Worm (Caenorhabditis elegans): ENCODE measurements around the gene try-10.
A peak's percentile ranks its signal among the peaks of the same experiment; 100 is the strongest.

The try-10 gene

DNA sequence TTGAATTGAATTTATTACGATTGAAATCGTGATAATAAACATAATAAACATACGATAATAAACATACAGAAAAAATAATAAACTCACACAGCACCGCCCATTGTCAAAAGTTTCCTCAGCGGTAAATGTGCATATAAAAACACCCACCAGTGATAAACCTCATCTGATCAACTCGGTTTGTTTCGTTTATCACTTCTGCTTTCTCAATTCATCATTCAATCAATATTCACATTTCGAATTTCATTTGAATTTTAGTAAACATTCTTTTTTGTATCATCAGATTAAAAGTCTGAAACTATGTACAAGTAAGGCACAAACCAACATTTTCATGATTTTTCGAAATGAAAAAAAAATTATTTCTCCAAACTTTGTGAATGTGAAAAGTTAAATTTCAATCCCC is at the start of gene try-10:
TSS of gene try-10 (minus strand) at position 101 of the 400 bp plus-strand sequence.
- TF ChIP-seq nhr-23 (tag; optimal IDR thresholded peaks at IDR 0.05) (no peak), egl-5 (tag; optimal IDR thresholded peaks at IDR 0.05) (no peak), mml-1 (tag; optimal IDR thresholded peaks at IDR 0.05) (no peak), lsy-12 (tag; optimal IDR thresholded peaks at IDR 0.05) (no peak), fkh-10 (GFP tag; optimal IDR thresholded peaks at IDR 0.05) (no peak), ztf-4 (tag; optimal IDR thresholded peaks at IDR 0.05) (no peak), nhr-67 (tag; optimal IDR thresholded peaks at IDR 0.05) (no peak), zag-1 (tag; optimal IDR thresholded peaks at IDR 0.05) (no peak), nhr-77 (tag; optimal IDR thresholded peaks at IDR 0.05) (no peak), unc-39 (tag; optimal IDR thresholded peaks at IDR 0.05) (no peak), ceh-9 (tag; optimal IDR thresholded peaks at IDR 0.05) (no peak), skn-1 (tag; optimal IDR thresholded peaks at IDR 0.05) (no peak), ceh-82 (tag; optimal IDR thresholded peaks at IDR 0.05) (no peak), jun-1 (tag; optimal IDR thresholded peaks at IDR 0.05) (no peak), sea-2 (GFP tag; optimal IDR thresholded peaks at IDR 0.05) (no peak), egl-27 (tag; optimal IDR thresholded peaks at IDR 0.05) (no peak), eor-1 (tag; optimal IDR thresholded peaks at IDR 0.05) (no peak)

DNA sequence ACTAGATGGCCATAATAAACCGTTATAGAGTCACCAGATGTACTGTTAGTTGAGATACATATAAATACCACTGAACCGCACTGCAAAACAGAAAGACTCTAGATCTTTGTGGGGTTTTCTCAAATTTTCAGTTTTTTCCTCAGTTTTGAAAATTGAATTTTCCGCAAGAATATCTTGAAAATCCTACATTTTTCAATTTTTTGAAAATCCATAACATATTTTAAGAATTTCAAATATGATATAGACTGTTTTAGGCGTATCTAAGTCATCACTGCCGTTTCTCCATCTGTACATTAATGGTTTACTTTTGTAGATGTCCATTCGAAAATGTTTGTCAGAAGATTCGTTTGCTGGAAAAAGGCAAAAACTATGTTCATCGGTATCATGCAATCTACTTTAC is 48.8 kb upstream of the try-10 start, which contains the start of gene F42E8.1:
TSS of gene F42E8.1 (plus strand) at position 301 of the 400 bp plus-strand sequence.
- TF ChIP-seq daf-12 (tag; optimal IDR thresholded peaks at IDR 0.05), result no peak
- TF ChIP-seq ama-1 (optimal IDR thresholded peaks at IDR 0.05), result no peak
- no peak for TF ChIP-seq egl-27 (tag; optimal IDR thresholded peaks at IDR 0.05)
- no peak for TF ChIP-seq nhr-237 (tag; optimal IDR thresholded peaks at IDR 0.05)
- no peak for TF ChIP-seq lin-15B (tag; optimal IDR thresholded peaks at IDR 0.05)
- no peak for TF ChIP-seq fkh-10 (GFP tag; optimal IDR thresholded peaks at IDR 0.05)
- no peak for TF ChIP-seq snpc-4 (tag; optimal IDR thresholded peaks at IDR 0.05)
- no peak for TF ChIP-seq hmg-11 (tag; optimal IDR thresholded peaks at IDR 0.05)
- TF ChIP-seq lsy-12 (tag; optimal IDR thresholded peaks at IDR 0.05), result no peak
- TF ChIP-seq nhr-25 (tag; optimal IDR thresholded peaks at IDR 0.05), result no peak
- TF ChIP-seq ceh-9 (tag; optimal IDR thresholded peaks at IDR 0.05), result no peak
- no peak for TF ChIP-seq egl-5 (tag; optimal IDR thresholded peaks at IDR 0.05)
- TF ChIP-seq zag-1 (tag; optimal IDR thresholded peaks at IDR 0.05), result no peak
- TF ChIP-seq ceh-82 (tag; optimal IDR thresholded peaks at IDR 0.05), result no peak
- TF ChIP-seq mml-1 (tag; optimal IDR thresholded peaks at IDR 0.05), result no peak
- TF ChIP-seq ceh-16 (tag; optimal IDR thresholded peaks at IDR 0.05), result no peak

DNA sequence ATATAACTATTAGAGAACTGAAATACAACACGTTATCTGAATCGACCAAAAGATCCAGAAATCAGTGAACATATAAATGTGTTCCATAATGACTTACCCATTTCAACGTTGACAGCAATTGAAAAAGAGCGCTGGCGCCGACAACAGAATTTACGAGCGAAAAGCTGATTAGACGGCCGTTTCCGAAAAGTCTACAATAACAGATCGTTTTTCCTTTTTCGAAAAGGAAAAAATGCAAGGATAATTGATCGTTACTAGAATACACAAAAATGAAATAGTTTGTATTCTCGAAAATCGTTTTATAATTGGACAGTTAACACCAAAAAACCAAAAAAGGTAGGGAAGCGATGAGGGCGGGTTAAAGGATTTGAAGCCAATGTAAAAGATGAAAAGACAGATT is 40.6 kb upstream of the try-10 start, which contains the start of gene srr-1:
TSS of gene srr-1 (minus strand) at position 101 of the 400 bp plus-strand sequence.
- TF ChIP-seq jun-1 (tag; optimal IDR thresholded peaks at IDR 0.05) (no peak), egl-5 (tag; optimal IDR thresholded peaks at IDR 0.05) (no peak), sea-2 (GFP tag; optimal IDR thresholded peaks at IDR 0.05) (no peak), elt-3 (tag; optimal IDR thresholded peaks at IDR 0.05) (no peak), lsy-12 (tag; optimal IDR thresholded peaks at IDR 0.05) (no peak), ZK546.5 (tag; optimal IDR thresholded peaks at IDR 0.05) (no peak), snpc-4 (tag; optimal IDR thresholded peaks at IDR 0.05) (no peak), pqm-1 (tag; optimal IDR thresholded peaks at IDR 0.05) (no peak), nhr-23 (tag; optimal IDR thresholded peaks at IDR 0.05) (no peak), fos-1 (tag; optimal IDR thresholded peaks at IDR 0.05) (no peak), ztf-4 (tag; optimal IDR thresholded peaks at IDR 0.05) (no peak), nhr-11 (tag; optimal IDR thresholded peaks at IDR 0.05) (no peak), egl-27 (tag; optimal IDR thresholded peaks at IDR 0.05) (no peak), nhr-12 (tag; optimal IDR thresholded peaks at IDR 0.05) (no peak), lin-39 (tag; optimal IDR thresholded peaks at IDR 0.05) (no peak), nhr-67 (tag; optimal IDR thresholded peaks at IDR 0.05) (no peak), eor-1 (tag; optimal IDR thresholded peaks at IDR 0.05) (no peak), tbx-2 (tag; optimal IDR thresholded peaks at IDR 0.05) (no peak), nhr-28 (tag; optimal IDR thresholded peaks at IDR 0.05) (no peak), unc-62 (GFP tag; optimal IDR thresholded peaks at IDR 0.05) (no peak)

DNA sequence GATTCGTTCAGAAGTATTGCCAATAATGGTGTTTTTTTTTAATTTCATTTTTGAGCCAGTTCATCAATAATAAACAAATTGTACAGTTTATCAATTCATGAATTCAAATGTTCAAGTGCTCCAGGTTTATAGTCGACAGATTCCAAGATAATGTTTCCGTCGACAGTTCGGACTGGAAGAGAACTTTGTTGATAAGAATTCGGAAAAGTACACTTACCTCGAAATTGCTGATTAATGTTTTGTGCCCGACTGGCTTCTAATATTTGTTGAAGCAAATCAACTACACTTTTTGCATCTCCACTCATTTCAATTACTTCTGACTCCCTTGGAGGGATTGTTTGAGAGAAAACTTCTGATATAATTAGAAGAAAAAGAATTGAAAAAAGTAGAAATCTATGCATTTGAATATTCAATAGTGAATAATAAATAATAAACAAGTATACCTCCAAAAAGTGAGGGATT is 36.1 kb upstream of the try-10 start, which contains the start of gene W07G4.8:
TSS of gene W07G4.8 (minus strand) at position 412 of the 462 bp plus-strand sequence.
- TF ChIP-seq lin-39 (tag; optimal IDR thresholded peaks at IDR 0.05), result no peak
- TF ChIP-seq mml-1 (tag; optimal IDR thresholded peaks at IDR 0.05), result no peak
- no peak for TF ChIP-seq unc-39 (tag; optimal IDR thresholded peaks at IDR 0.05)
- TF ChIP-seq pqm-1 (tag; optimal IDR thresholded peaks at IDR 0.05), result peak; percentile 78
- TF ChIP-seq pha-4 (tag; optimal IDR thresholded peaks at IDR 0.05), result peak; percentile 41
- TF ChIP-seq egl-27 (tag; optimal IDR thresholded peaks at IDR 0.05), result no peak
- TF ChIP-seq elt-2 (tag; optimal IDR thresholded peaks at IDR 0.05), result peak; percentile 80
- TF ChIP-seq ceh-9 (tag; optimal IDR thresholded peaks at IDR 0.05), result no peak
